Worm (Caenorhabditis elegans) whole organism, late embryonic: ENCODE data around the gene ajm-1.

Source experiments
- elt-2 ChIP-seq: sonication (generic microtip); optimal IDR thresholded peaks from 2 replicates; lab custom pipeline; 2016; ENCODE audit warnings: missing genetic modification reagents, missing genetic modification characterization, missing compliant biosample characterization
- fkh-10 ChIP-seq: fragments of 150-350 bp; optimal IDR thresholded peaks from 2 replicates; lab custom pipeline; 2014; ENCODE audit warnings: missing biosample characterization, missing genetic modification reagents, missing genetic modification characterization
- mec-3 ChIP-seq: sonication (generic microtip); optimal IDR thresholded peaks from 2 replicates; lab custom pipeline; 2016; ENCODE audit warnings: borderline replicate concordance, missing genetic modification characterization, missing compliant biosample characterization

- no peak for TF ChIP-seq mec-3 (tag; lab: Kevin White, UChicago)
- no peak for TF ChIP-seq fkh-10 (GFP tag; lab: Kevin White, UChicago)
- TF ChIP-seq elt-2 (tag; lab: Kevin White, UChicago): no peak
These were observed 36.8 kb upstream of the ajm-1 start, which contains the start of gene prdm-14 for ce11 chrX:9045913-9046312.
